Fruit fly (Drosophila melanogaster): Measurements from ENCODE around the gene ATP6AP2.
A peak's percentile ranks its signal among the peaks of the same experiment; 100 is the strongest.

The ATP6AP2 gene

dm6 chr3R:9227330-9227729 lies 33.1 kb upstream of the ATP6AP2 start (continued):
- TF ChIP-seq MBD-R2 (GFP tag; IDR thresholded peaks at IDR 0.05) = peak; percentile 39; the same call in 1 of the 2 replicates
- TF ChIP-seq Poxn (GFP tag; IDR thresholded peaks at IDR 0.05) = peak; percentile 63; the same call in 1 of the 2 replicates
- no peak for TF ChIP-seq CG13287 (GFP tag; IDR thresholded peaks at IDR 0.05; ENCODE audit: partially characterized antibody)
- peak; percentile 27 for TF ChIP-seq Hsf (GFP tag; optimal IDR thresholded peaks at IDR 0.05)
- TF ChIP-seq CG13894 (tag; optimal IDR thresholded peaks at IDR 0.05) = no peak
- peak; percentile 28 for TF ChIP-seq CG12219 (GFP tag; optimal IDR thresholded peaks at IDR 0.05)
- TF ChIP-seq D19B (GFP tag; optimal IDR thresholded peaks at IDR 0.05) = peak; percentile 84
- no peak for TF ChIP-seq nerfin-2 (GFP tag; IDR thresholded peaks at IDR 0.05; ENCODE audit: partially characterized antibody)
- peak; percentile 26 for TF ChIP-seq ATbp (GFP tag; optimal IDR thresholded peaks at IDR 0.05)
- no peak for TF ChIP-seq CG3838 (GFP tag; optimal IDR thresholded peaks at IDR 0.05)
- peak; percentile 50; the same call in 1 of the 2 replicates for TF ChIP-seq E2f2 (GFP tag; IDR thresholded peaks at IDR 0.05)
- peak; percentile 64 for TF ChIP-seq NfI (GFP tag; optimal IDR thresholded peaks at IDR 0.05)
- peak; percentile 16 for TF ChIP-seq Deaf1 (tag; optimal IDR thresholded peaks at IDR 0.05)
- TF ChIP-seq pita (GFP tag; optimal IDR thresholded peaks at IDR 0.05) = no peak
- peak; percentile 62; the same call in 2 of the 3 replicates for TF ChIP-seq CG6175 (GFP tag; IDR thresholded peaks at IDR 0.05)
- peak; percentile 83 for TF ChIP-seq Med (GFP tag)
- no peak for TF ChIP-seq CG6813 (GFP tag; optimal IDR thresholded peaks at IDR 0.05)
- TF ChIP-seq gfzf (GFP tag; optimal IDR thresholded peaks at IDR 0.05) = no peak
- no peak for TF ChIP-seq MTF-1 (GFP tag; optimal IDR thresholded peaks at IDR 0.05; ENCODE audit: borderline replicate concordance)
- TF ChIP-seq bab2 (GFP tag; optimal IDR thresholded peaks at IDR 0.05) = no peak
- TF ChIP-seq Dp (GFP tag; optimal IDR thresholded peaks at IDR 0.05) = no peak
- no peak for TF ChIP-seq Ets65A (GFP tag)
- TF ChIP-seq Dip3 (GFP tag; optimal IDR thresholded peaks at IDR 0.05) = no peak
- TF ChIP-seq sna (GFP tag; IDR thresholded peaks at IDR 0.05; ENCODE audit: partially characterized antibody) = no peak
- no peak for TF ChIP-seq Side (GFP tag; optimal IDR thresholded peaks at IDR 0.05)
- TF ChIP-seq Nf-YC (tag; optimal IDR thresholded peaks at IDR 0.05) = no peak
- peak; percentile 70 for TF ChIP-seq CG17612 (GFP tag; IDR thresholded peaks at IDR 0.05)
- TF ChIP-seq slp2 (GFP tag; optimal IDR thresholded peaks at IDR 0.05) = no peak
- TF ChIP-seq Ada2b (GFP tag; IDR thresholded peaks at IDR 0.05) = peak; percentile 81
- TF ChIP-seq NK7.1 (GFP tag; optimal IDR thresholded peaks at IDR 0.05) = no peak
- no peak for TF ChIP-seq inv (GFP tag; IDR thresholded peaks at IDR 0.05; ENCODE audit: partially characterized antibody)
- no peak for TF ChIP-seq fd64A (GFP tag; optimal IDR thresholded peaks at IDR 0.05)
- peak; percentile 83 for TF ChIP-seq CG34422 (GFP tag; IDR thresholded peaks at IDR 0.05)
- no peak for TF ChIP-seq sima (GFP tag; optimal IDR thresholded peaks at IDR 0.05)
- peak; percentile 46 for TF ChIP-seq CG6765 (GFP tag; optimal IDR thresholded peaks at IDR 0.05)
- TF ChIP-seq CG1792 (GFP tag; optimal IDR thresholded peaks at IDR 0.05) = no peak
- peak; percentile 50 for TF ChIP-seq CG13296 (GFP tag; optimal IDR thresholded peaks at IDR 0.05)
- TF ChIP-seq vnd (GFP tag; IDR thresholded peaks at IDR 0.05; ENCODE audit: partially characterized antibody) = no peak
- peak; percentile 86 for TF ChIP-seq CG7839 (tag; optimal IDR thresholded peaks at IDR 0.05)
- peak; percentile 9 for TF ChIP-seq exex (tag; optimal IDR thresholded peaks at IDR 0.05)
- TF ChIP-seq crc (GFP tag; optimal IDR thresholded peaks at IDR 0.05) = no peak
- TF ChIP-seq zen (tag; optimal IDR thresholded peaks at IDR 0.05) = peak; percentile 25
- no peak for TF ChIP-seq cad (GFP tag; optimal IDR thresholded peaks at IDR 0.05)
- no peak for TF ChIP-seq oc (tag; optimal IDR thresholded peaks at IDR 0.05)
- no peak for TF ChIP-seq repo (GFP tag; optimal IDR thresholded peaks at IDR 0.05)
- TF ChIP-seq tup (GFP tag; optimal IDR thresholded peaks at IDR 0.05) = no peak
- TF ChIP-seq wdn (GFP tag; IDR thresholded peaks at IDR 0.05) = peak; percentile 49; the same call in 1 of the 2 replicates
- TF ChIP-seq fru (optimal IDR thresholded peaks at IDR 0.05) = no peak
- TF ChIP-seq dmrt11E (tag; optimal IDR thresholded peaks at IDR 0.05) = no peak
- TF ChIP-seq CG6254 (GFP tag; optimal IDR thresholded peaks at IDR 0.05) = no peak
- peak; percentile 22 for TF ChIP-seq CG7928 (GFP tag; optimal IDR thresholded peaks at IDR 0.05)
